Fruit fly (Drosophila melanogaster) whole organism, wandering third instar larva: ENCODE measurements around the gene ash2.
A peak's percentile ranks its signal among the peaks of the same experiment; 100 is the strongest.

Experiments used
- CG9705 ChIP-seq: fragments of 200-800 bp; sonication (Bioruptor generic); optimal IDR thresholded peaks from 2 replicates; lab custom pipeline; 2018; ENCODE audit warnings: missing biosample characterization, mild to moderate bottlenecking, missing genetic modification characterization
- Dfd ChIP-seq: fragments of >200 bp; optimal IDR thresholded peaks from 2 replicates; lab custom pipeline; 2017; ENCODE audit warnings: missing biosample characterization, missing genetic modification characterization
- GATAd ChIP-seq: sonication (Bioruptor generic); optimal IDR thresholded peaks from 2 replicates; lab custom pipeline; 2016; ENCODE audit warnings: missing biosample characterization, missing genetic modification characterization
- HLH106 ChIP-seq: fragments of 200-800 bp; optimal IDR thresholded peaks from 3 replicates; lab custom pipeline; 2019; ENCODE audit warnings: missing biosample characterization, mild to moderate bottlenecking, missing genetic modification characterization, moderate library complexity
- Hr78 ChIP-seq: fragments of >200 bp; optimal IDR thresholded peaks from 2 replicates; lab custom pipeline; 2017; ENCODE audit warnings: missing biosample characterization, missing genetic modification characterization
- Hr83 ChIP-seq: fragments of 200-300 bp; sonication (Bioruptor generic); optimal IDR thresholded peaks from 2 replicates; lab custom pipeline; 2016; ENCODE audit warnings: missing biosample characterization, mild to moderate bottlenecking, missing genetic modification characterization, moderate library complexity; ENCODE audit not compliant: poor library complexity, severe bottlenecking
- Jra ChIP-seq: sonication (Bioruptor generic); optimal IDR thresholded peaks from 2 replicates; lab custom pipeline; 2016; ENCODE audit warnings: missing biosample characterization, missing genetic modification characterization
- Myc ChIP-seq: fragments of >200 bp; optimal IDR thresholded peaks from 2 replicates; lab custom pipeline; 2017
- N ChIP-seq: fragments of >200 bp; optimal IDR thresholded peaks from 2 replicates; lab custom pipeline; 2018; ENCODE audit warnings: missing biosample characterization, missing external identifiers, missing genetic modification characterization
- Rel ChIP-seq, 2 experiments: fragments of 200-800 bp; sonication (Bioruptor generic) in 1 of 2; optimal IDR thresholded peaks; 2 replicates in 1 of 2; 3 replicates in 1 of 2; lab custom pipeline; 2016 to 2019; ENCODE audit warnings: mild to moderate bottlenecking in 2 of 2, missing biosample characterization in 2 of 2, missing genetic modification characterization in 2 of 2, moderate library complexity in 1 of 2
- Sp1 ChIP-seq: fragments of 200-800 bp; sonication (Bioruptor generic); optimal IDR thresholded peaks from 3 replicates; lab custom pipeline; 2019; ENCODE audit warnings: missing biosample characterization, mild to moderate bottlenecking, missing genetic modification characterization, moderate library complexity
- br ChIP-seq: fragments of 200-800 bp; sonication (Bioruptor generic); optimal IDR thresholded peaks from 2 replicates; lab custom pipeline; 2016; ENCODE audit warnings: missing biosample characterization, missing genetic modification characterization
- brk ChIP-seq: fragments of 200-800 bp; sonication (Bioruptor generic); optimal IDR thresholded peaks from 2 replicates; lab custom pipeline; 2016; ENCODE audit warnings: missing biosample characterization, mild to moderate bottlenecking, missing genetic modification characterization
- dl ChIP-seq, 2 experiments: fragments of 175-275, 200-275 bp in 1 of 2; fragments of 200-275 bp in 1 of 2; sonication (Bioruptor generic); optimal IDR thresholded peaks; lab custom pipeline; 2018; ENCODE audit warnings: mild to moderate bottlenecking in 2 of 2, missing biosample characterization in 2 of 2, missing genetic modification characterization in 2 of 2, moderate library complexity in 2 of 2; ENCODE audit not compliant: partially characterized antibody in 2 of 2, insufficient read depth in 1 of 2
- dmrt93B ChIP-seq: fragments of 200-800 bp; sonication (Bioruptor generic); optimal IDR thresholded peaks from 2 replicates; lab custom pipeline; 2018; ENCODE audit warnings: missing biosample characterization, mild to moderate bottlenecking, missing genetic modification characterization
- dsf ChIP-seq: sonication (Bioruptor generic); optimal IDR thresholded peaks from 2 replicates; lab custom pipeline; 2016; ENCODE audit warnings: missing biosample characterization, missing genetic modification characterization, borderline replicate concordance
- ey ChIP-seq: fragments of 200-800 bp; sonication (Bioruptor generic); optimal IDR thresholded peaks from 2 replicates; lab custom pipeline; 2016; ENCODE audit warnings: missing biosample characterization, missing genetic modification characterization
- foxo ChIP-seq, 2 experiments: fragments of 200-800 bp; sonication (Bioruptor generic); optimal IDR thresholded peaks; 2 replicates in 1 of 2; 3 replicates in 1 of 2; lab custom pipeline; 2016 to 2017; ENCODE audit warnings: missing biosample characterization in 2 of 2, missing genetic modification characterization in 2 of 2
- h ChIP-seq: fragments of 200-800 bp; sonication (Bioruptor generic); optimal IDR thresholded peaks from 3 replicates; lab custom pipeline; 2016; ENCODE audit warnings: missing biosample characterization, mild to moderate bottlenecking, missing genetic modification characterization
- jim ChIP-seq: fragments of 175-275, 200-325 bp; sonication (Bioruptor generic); optimal IDR thresholded peaks from 2 replicates; lab custom pipeline; 2016; ENCODE audit warnings: missing biosample characterization, mild to moderate bottlenecking, missing genetic modification characterization
- lola ChIP-seq: fragments of >200 bp; optimal IDR thresholded peaks from 2 replicates; lab custom pipeline; 2017; ENCODE audit warnings: missing biosample characterization, missing genetic modification characterization
- sage ChIP-seq: fragments of 200-800 bp; sonication (Bioruptor generic); optimal IDR thresholded peaks from 2 replicates; lab custom pipeline; 2016; ENCODE audit warnings: missing biosample characterization, mild to moderate bottlenecking, missing genetic modification characterization
- sv ChIP-seq: fragments of 200-800 bp; sonication (Bioruptor generic); optimal IDR thresholded peaks from 3 replicates; lab custom pipeline; 2016; ENCODE audit warnings: missing biosample characterization, missing genetic modification characterization
- tai ChIP-seq: sonication (Bioruptor generic); optimal IDR thresholded peaks from 2 replicates; lab custom pipeline; 2016; ENCODE audit warnings: missing biosample characterization, missing genetic modification characterization
- usp ChIP-seq: fragments of >200 bp; optimal IDR thresholded peaks from 2 replicates; lab custom pipeline; 2017; ENCODE audit warnings: missing biosample characterization, missing genetic modification characterization
- woc ChIP-seq: sonication (Bioruptor generic); optimal IDR thresholded peaks from 2 replicates; lab custom pipeline; 2016; ENCODE audit warnings: missing biosample characterization, mild to moderate bottlenecking, missing genetic modification characterization

ash2 gene

dm6 chr3R:24659173-24659846, 9.4 kb downstream of the ash2 start, which contains the start of gene CG31126:
CG31126 (plus strand) TSS chr3R:24659621.
- TF ChIP-seq dmrt93B (GFP tag; lab: Kevin White, UChicago) (no peak), jim (no peak), dl (GFP tag; optimal IDR thresholded peaks at IDR 0.05; lab: Kevin White, UChicago; ENCODE audit: insufficient read depth in 1 of 2, partially characterized antibody in 2 of 2) (no peak), woc (GFP tag; lab: Kevin White, UChicago) (no peak), GATAd (GFP tag; lab: Kevin White, UChicago) (no peak), h (GFP tag; lab: Kevin White, UChicago) (no peak)
- TF ChIP-seq, all 38 proteins: peak for 0

- TF ChIP-seq ey (GFP tag; lab: Kevin White, UChicago), result no peak
- no peak for TF ChIP-seq dsf (GFP tag; lab: Kevin White, UChicago)
- no peak for TF ChIP-seq usp (GFP tag; lab: Kevin White, UChicago)
- no peak for TF ChIP-seq foxo (GFP tag; optimal IDR thresholded peaks at IDR 0.05; lab: Kevin White, UChicago)
- TF ChIP-seq Dfd (GFP tag; lab: Kevin White, UChicago), result no peak
- TF ChIP-seq lola, result no peak
- TF ChIP-seq Myc (lab: Kevin White, UChicago), result peak; percentile 10
- no peak for TF ChIP-seq Jra (GFP tag; lab: Kevin White, UChicago)
- TF ChIP-seq br (GFP tag; lab: Kevin White, UChicago), result no peak
- TF ChIP-seq tai (GFP tag; lab: Kevin White, UChicago), result no peak
- no peak for TF ChIP-seq Sp1
- TF ChIP-seq jim, result no peak
- TF ChIP-seq Hr83 (GFP tag; lab: Kevin White, UChicago), result peak; percentile 25
- TF ChIP-seq, all 38 proteins: peak for 2
Observed at dm6 chr3R:24661679-24662411, 11.9 kb downstream of the ash2 start, which contains the start of gene Ppox. Ppox (minus strand) TSS chr3R:24661851.

dm6 chr3R:24662412-24662796, 12.5 kb downstream of the ash2 start, which contains the start of gene slo:
slo (plus strand) TSS chr3R:24662491.
- TF ChIP-seq Rel (GFP tag; optimal IDR thresholded peaks at IDR 0.05; lab: Kevin White, UChicago), result no peak
- no peak for TF ChIP-seq Rel (tag; optimal IDR thresholded peaks at IDR 0.05; lab: Kevin White, UChicago)
- TF ChIP-seq HLH106, result no peak
- TF ChIP-seq usp (GFP tag; lab: Kevin White, UChicago), result no peak
- TF ChIP-seq brk (GFP tag; lab: Kevin White, UChicago), result no peak
- no peak for TF ChIP-seq sv (GFP tag; lab: Kevin White, UChicago)
- no peak for TF ChIP-seq lola
- TF ChIP-seq dmrt93B (GFP tag; lab: Kevin White, UChicago), result no peak
- no peak for TF ChIP-seq Hr78 (GFP tag; lab: Kevin White, UChicago)
- no peak for TF ChIP-seq GATAd (GFP tag; lab: Kevin White, UChicago)
- TF ChIP-seq N (GFP tag; lab: Kevin White, UChicago), result no peak
- TF ChIP-seq jim, result no peak
- no peak for TF ChIP-seq h (GFP tag; lab: Kevin White, UChicago)

- TF ChIP-seq dl (GFP tag; optimal IDR thresholded peaks at IDR 0.05; lab: Kevin White, UChicago; ENCODE audit: insufficient read depth in 1 of 2, partially characterized antibody in 2 of 2) (no peak), h (GFP tag; lab: Kevin White, UChicago) (no peak), brk (GFP tag; lab: Kevin White, UChicago) (no peak), sage (GFP tag; lab: Kevin White, UChicago) (no peak), dsf (GFP tag; lab: Kevin White, UChicago) (no peak), CG9705 (GFP tag; lab: Kevin White, UChicago) (no peak), foxo (GFP tag; optimal IDR thresholded peaks at IDR 0.05; lab: Kevin White, UChicago) (no peak), GATAd (GFP tag; lab: Kevin White, UChicago) (no peak), Rel (GFP tag; optimal IDR thresholded peaks at IDR 0.05; lab: Kevin White, UChicago) (no peak), Rel (tag; optimal IDR thresholded peaks at IDR 0.05; lab: Kevin White, UChicago) (no peak)
Observed at dm6 chr3R:24663044-24663443, 13.1 kb downstream of the ash2 start.

- TF ChIP-seq lola (no peak), br (GFP tag; lab: Kevin White, UChicago) (no peak), HLH106 (peak; percentile 18)
Observed at dm6 chr3R:24667538-24668207, 17.7 kb downstream of the ash2 start.
